Worm (Caenorhabditis elegans): ENCODE results near the gene K09E4.3.

The K09E4.3 gene

DNA sequence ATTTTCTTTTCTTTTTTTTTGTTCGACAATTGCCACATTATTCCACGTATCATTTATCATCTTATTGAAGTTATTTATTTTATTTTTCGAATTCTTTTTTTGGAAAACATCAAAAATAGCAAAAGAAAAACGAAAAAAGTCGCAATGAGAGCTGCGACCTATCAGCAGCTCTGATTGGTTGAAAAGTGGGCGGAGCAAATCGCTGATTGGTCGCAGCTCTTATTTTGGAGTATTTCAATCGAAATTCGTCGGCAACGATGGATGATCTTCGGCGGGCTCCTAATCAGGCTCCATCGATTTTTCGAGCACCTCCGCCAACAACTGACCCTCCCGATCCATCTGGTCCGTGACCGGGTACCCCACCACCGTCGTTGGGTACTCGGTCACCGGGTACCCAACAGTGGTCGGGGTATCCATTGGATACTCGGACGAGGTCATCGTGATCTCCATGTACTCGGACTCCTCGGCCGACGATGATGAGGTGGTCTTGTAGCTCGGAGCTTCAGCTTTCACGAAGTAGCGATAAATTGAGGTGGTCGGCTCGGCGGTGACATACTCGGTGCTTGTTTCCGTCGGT, 36.9 kb downstream of the K09E4.3 start:
- no peak for TF ChIP-seq T22C8.4 (GFP tag; IDR thresholded peaks at IDR 0.05)
- TF ChIP-seq cog-1 (tag; optimal IDR thresholded peaks at IDR 0.05) = no peak
- no peak for TF ChIP-seq med-1 (GFP tag; optimal IDR thresholded peaks at IDR 0.05; ENCODE audit: insufficient read depth)
- no peak for TF ChIP-seq tab-1 (GFP tag; IDR thresholded peaks at IDR 0.05)
- TF ChIP-seq ztf-23 (GFP tag; IDR thresholded peaks at IDR 0.05) = no peak
- TF ChIP-seq klf-2 (GFP tag; conservative IDR thresholded peaks at IDR 0.05) = no peak
- no peak for TF ChIP-seq flt-1 (GFP tag; IDR thresholded peaks at IDR 0.05)
- TF ChIP-seq ref-1 (GFP tag; conservative IDR thresholded peaks at IDR 0.05) = no peak
- no peak for TF ChIP-seq ztf-29 (GFP tag; IDR thresholded peaks at IDR 0.05)

DNA sequence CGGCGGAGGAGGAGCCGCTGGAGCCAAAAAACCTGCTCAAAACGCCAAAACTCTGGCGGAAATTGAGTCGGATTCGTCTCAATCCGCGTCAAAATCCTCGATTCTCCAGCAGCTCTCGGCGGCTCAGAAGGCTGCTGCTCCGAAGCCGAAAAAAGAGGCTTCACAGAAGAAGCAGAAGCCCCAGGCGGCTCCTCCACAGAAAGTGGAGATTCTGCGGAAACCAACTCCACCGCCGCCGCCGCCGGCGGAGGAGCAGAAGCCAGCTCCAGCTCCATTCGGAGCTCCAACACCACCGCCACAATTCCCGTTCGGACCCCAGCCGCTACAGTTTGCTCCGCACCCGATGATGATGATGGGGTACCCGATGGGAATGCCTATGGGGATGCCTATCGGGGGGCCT, 39.8 kb downstream of the K09E4.3 start:
- TF ChIP-seq cog-1 (tag; optimal IDR thresholded peaks at IDR 0.05) (no peak), ref-1 (GFP tag; conservative IDR thresholded peaks at IDR 0.05) (no peak), med-1 (GFP tag; optimal IDR thresholded peaks at IDR 0.05; ENCODE audit: insufficient read depth) (no peak), ztf-29 (GFP tag; IDR thresholded peaks at IDR 0.05) (no peak), flt-1 (GFP tag; IDR thresholded peaks at IDR 0.05) (no peak), tab-1 (GFP tag; IDR thresholded peaks at IDR 0.05) (no peak), T22C8.4 (GFP tag; IDR thresholded peaks at IDR 0.05) (no peak), klf-2 (GFP tag; conservative IDR thresholded peaks at IDR 0.05) (no peak), ztf-23 (GFP tag; IDR thresholded peaks at IDR 0.05) (no peak)

DNA sequence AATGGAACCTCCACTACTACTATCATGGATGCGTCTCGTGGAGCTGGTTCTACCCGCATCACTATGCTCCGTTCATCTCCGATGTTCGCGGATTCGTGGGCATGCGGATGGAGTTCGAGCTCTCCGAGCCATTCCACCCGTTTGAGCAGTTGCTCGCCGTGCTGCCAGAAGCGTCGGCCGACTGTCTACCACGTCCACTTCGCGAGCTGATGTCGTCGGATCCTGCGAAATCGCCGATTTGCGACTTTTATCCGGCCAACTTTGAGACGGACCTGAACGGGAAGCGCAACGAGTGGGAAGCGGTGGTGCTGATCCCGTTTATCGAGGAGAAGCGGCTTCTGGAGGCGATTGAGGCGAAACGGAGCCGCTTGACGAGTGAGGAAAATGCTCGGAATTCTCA, 48.9 kb downstream of the K09E4.3 start:
- TF ChIP-seq flt-1 (GFP tag; IDR thresholded peaks at IDR 0.05) (no peak), ref-1 (GFP tag; conservative IDR thresholded peaks at IDR 0.05) (no peak), med-1 (GFP tag; optimal IDR thresholded peaks at IDR 0.05; ENCODE audit: insufficient read depth) (no peak), ztf-23 (GFP tag; IDR thresholded peaks at IDR 0.05) (no peak), ztf-29 (GFP tag; IDR thresholded peaks at IDR 0.05) (no peak), tab-1 (GFP tag; IDR thresholded peaks at IDR 0.05) (no peak), T22C8.4 (GFP tag; IDR thresholded peaks at IDR 0.05) (no peak), klf-2 (GFP tag; conservative IDR thresholded peaks at IDR 0.05) (no peak), cog-1 (tag; optimal IDR thresholded peaks at IDR 0.05) (no peak)

DNA sequence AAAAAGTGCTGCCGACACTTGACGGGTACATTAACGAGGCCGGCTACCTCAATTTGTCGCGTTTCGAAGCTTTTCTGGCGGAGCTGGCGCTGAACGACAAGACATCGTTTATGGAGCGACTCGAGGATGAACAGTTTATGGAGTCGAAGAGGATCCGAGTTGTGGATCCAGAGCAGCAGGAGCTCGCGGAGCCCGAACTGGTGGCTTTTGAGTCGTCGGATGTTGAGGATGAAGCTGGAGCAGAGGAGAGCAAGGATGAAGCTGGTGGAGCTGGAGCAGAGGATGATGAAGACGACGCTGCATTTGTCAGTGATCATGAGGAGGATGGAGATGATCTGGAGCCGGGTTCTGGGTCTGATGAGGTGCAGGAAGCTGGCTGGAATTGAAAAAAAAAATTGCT, 51.9 kb downstream of the K09E4.3 start:
- TF ChIP-seq flt-1 (GFP tag; IDR thresholded peaks at IDR 0.05) (no peak), cog-1 (tag; optimal IDR thresholded peaks at IDR 0.05) (no peak), ztf-29 (GFP tag; IDR thresholded peaks at IDR 0.05) (no peak), T22C8.4 (GFP tag; IDR thresholded peaks at IDR 0.05) (no peak), tab-1 (GFP tag; IDR thresholded peaks at IDR 0.05) (no peak), med-1 (GFP tag; optimal IDR thresholded peaks at IDR 0.05; ENCODE audit: insufficient read depth) (no peak), ref-1 (GFP tag; conservative IDR thresholded peaks at IDR 0.05) (no peak), ztf-23 (GFP tag; IDR thresholded peaks at IDR 0.05) (no peak), klf-2 (GFP tag; conservative IDR thresholded peaks at IDR 0.05) (no peak)
